Fruit fly (Drosophila melanogaster) whole organism, pupa: ENCODE measurements around the gene CG8065.

Experiments
- CG14655 ChIP-seq: fragments of 200-800 bp; sonication (Bioruptor generic); optimal IDR thresholded peaks from 3 replicates; lab custom pipeline; 2017; ENCODE audit warnings: mild to moderate bottlenecking, missing biosample characterization, missing genetic modification reagents, missing genetic modification characterization
- CG17806 ChIP-seq: fragments of 200-800 bp; sonication (Bioruptor generic); optimal IDR thresholded peaks from 2 replicates; lab custom pipeline; 2018; ENCODE audit warnings: missing biosample characterization, mild to moderate bottlenecking, missing genetic modification characterization, moderate library complexity

DNA sequence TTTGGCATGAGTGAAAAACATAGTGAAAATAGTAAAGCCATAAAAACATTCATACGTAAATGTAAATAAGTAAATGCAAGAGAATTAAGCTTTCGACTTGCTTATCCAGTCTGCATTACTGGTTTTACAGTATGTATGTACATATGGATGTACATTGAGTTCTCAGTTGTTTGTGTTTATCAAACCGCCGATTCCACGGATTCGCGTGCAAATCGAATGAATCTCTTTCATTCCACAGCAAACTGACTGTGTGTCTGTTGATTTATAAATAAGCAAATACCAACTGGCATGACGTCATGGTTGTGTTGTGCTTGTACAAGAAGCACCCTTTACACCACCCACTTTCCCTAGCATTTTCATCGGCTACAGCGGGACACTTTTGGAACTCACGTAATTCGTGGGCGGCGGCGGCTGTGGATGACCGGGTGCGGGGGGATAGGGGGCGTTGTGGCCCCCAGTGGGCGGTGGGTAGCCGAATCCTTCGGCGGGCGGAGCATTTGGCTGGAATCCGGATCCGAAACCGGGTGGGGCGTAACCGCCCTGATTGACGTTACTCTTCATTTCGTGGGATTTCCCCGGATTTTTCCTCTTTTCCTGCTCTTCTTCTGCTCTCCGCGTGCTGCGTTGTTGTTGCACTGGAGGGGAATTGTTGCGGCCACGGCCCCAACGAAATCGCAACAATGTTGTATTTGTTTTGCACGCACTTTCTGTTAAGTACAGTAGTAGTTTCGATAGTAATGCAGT, 9.2 kb downstream of the CG8065 start:
- no peak for TF ChIP-seq CG17806 (tag; lab: Kevin White, UChicago)
- TF ChIP-seq CG14655 = no peak
